Worm (Caenorhabditis elegans): ENCODE results near the gene ttll-5.

ttll-5 gene

DNA sequence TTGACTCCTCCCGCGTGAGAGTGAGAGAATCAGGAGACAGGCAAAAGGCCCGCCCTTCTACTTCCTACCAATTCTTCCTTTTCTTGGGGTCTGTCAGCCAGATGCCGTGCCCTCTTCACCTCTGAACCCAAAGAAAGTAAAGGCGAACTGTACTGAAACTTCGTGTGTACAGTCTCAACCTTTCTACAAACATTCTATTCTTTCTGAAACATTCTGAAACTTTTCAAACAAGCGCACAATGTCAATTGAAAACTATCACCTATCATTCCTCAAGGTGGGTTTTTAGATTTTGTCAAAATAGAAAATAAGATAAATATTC lies 23.6 kb downstream of the ttll-5 start:
- TF ChIP-seq unc-55 (GFP tag; optimal IDR thresholded peaks at IDR 0.05) (no peak), ama-1 (optimal IDR thresholded peaks at IDR 0.05) (peak; percentile 63)

DNA sequence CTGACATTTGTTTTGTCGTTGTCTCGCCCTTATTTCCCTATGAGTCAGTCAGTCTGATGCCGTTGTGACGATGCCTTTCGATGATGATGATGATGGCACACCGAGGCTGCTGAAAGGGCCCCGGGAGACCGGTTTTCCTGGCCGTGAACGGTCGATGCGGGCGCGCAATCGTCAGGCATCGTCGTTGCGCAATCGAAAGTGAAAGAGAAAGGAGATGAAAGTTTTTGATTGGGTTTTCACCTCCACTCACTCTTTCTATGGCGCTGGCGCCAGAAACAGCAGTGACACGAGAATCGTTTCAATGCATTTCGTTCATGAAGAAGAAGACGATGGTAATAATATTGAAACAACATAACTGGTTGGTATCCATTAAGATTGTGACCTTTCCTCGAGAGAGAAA lies 24.1 kb downstream of the ttll-5 start:
- TF ChIP-seq Y55F3AM.14 (GFP tag; optimal IDR thresholded peaks at IDR 0.05) (peak; percentile 61), unc-62 (GFP tag; optimal IDR thresholded peaks at IDR 0.05) (no peak), lin-11 (tag; optimal IDR thresholded peaks at IDR 0.05) (no peak), sma-9 (GFP tag; optimal IDR thresholded peaks at IDR 0.05) (peak; percentile 87), sma-9 (tag; optimal IDR thresholded peaks at IDR 0.05) (no peak), sem-4 (tag; optimal IDR thresholded peaks at IDR 0.05) (peak; percentile 80), egl-27 (tag; optimal IDR thresholded peaks at IDR 0.05) (peak; percentile 62), nhr-25 (tag; optimal IDR thresholded peaks at IDR 0.05) (peak; percentile 88), fos-1 (tag; optimal IDR thresholded peaks at IDR 0.05) (peak; percentile 33), ztf-4 (tag; optimal IDR thresholded peaks at IDR 0.05) (no peak), nhr-237 (tag; optimal IDR thresholded peaks at IDR 0.05) (no peak), blmp-1 (tag; optimal IDR thresholded peaks at IDR 0.05; ENCODE audit: insufficient read depth) (peak; percentile 100), elt-1 (tag; optimal IDR thresholded peaks at IDR 0.05) (no peak), nhr-21 (tag; optimal IDR thresholded peaks at IDR 0.05) (peak; percentile 46), nhr-129 (tag; optimal IDR thresholded peaks at IDR 0.05) (peak; percentile 67), sma-3 (GFP tag; optimal IDR thresholded peaks at IDR 0.05) (peak; percentile 72), nhr-6 (tag; optimal IDR thresholded peaks at IDR 0.05) (no peak)

DNA sequence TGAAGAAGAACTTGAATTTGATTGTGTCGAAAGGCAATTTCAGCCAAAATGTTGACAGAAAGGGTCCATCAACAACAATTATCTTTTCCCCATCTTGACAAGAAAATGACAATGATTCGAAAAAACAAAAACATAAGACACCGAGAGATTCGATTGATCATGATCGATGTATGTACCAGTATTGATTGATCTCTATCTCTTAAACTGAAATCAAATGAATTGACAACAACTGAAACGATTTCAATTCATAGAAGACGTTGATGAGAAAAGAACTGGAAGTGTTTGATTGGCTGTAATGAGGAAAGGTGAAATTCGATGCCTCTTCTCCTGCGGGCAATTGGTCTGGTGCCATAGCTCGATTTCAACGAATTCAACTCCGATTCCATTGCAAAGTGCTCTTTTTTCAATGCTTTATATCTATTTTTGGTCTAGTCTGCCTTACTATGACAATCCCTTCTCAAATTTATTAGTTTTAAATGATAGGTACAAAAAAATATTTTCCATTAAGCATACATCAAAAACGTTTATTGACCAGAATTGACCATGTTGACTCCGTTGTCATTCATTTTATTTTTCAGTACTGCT lies 24.6 kb downstream of the ttll-5 start:
- TF ChIP-seq sma-9 (GFP tag; optimal IDR thresholded peaks at IDR 0.05) (no peak), sma-9 (tag; optimal IDR thresholded peaks at IDR 0.05) (no peak), dmd-4 (tag; optimal IDR thresholded peaks at IDR 0.05) (no peak), ztf-1 (GFP tag; conservative IDR thresholded peaks at IDR 0.05) (no peak), gmeb-1 (tag; optimal IDR thresholded peaks at IDR 0.05) (no peak), crh-2 (tag; optimal IDR thresholded peaks at IDR 0.05) (no peak), nhr-25 (tag; optimal IDR thresholded peaks at IDR 0.05) (no peak), nhr-12 (tag; optimal IDR thresholded peaks at IDR 0.05) (no peak), alr-1 (tag; optimal IDR thresholded peaks at IDR 0.05) (no peak), C34F6.9 (tag; optimal IDR thresholded peaks at IDR 0.05) (no peak), unc-39 (tag; optimal IDR thresholded peaks at IDR 0.05) (no peak), F13H6.1 (tag; optimal IDR thresholded peaks at IDR 0.05) (no peak)

DNA sequence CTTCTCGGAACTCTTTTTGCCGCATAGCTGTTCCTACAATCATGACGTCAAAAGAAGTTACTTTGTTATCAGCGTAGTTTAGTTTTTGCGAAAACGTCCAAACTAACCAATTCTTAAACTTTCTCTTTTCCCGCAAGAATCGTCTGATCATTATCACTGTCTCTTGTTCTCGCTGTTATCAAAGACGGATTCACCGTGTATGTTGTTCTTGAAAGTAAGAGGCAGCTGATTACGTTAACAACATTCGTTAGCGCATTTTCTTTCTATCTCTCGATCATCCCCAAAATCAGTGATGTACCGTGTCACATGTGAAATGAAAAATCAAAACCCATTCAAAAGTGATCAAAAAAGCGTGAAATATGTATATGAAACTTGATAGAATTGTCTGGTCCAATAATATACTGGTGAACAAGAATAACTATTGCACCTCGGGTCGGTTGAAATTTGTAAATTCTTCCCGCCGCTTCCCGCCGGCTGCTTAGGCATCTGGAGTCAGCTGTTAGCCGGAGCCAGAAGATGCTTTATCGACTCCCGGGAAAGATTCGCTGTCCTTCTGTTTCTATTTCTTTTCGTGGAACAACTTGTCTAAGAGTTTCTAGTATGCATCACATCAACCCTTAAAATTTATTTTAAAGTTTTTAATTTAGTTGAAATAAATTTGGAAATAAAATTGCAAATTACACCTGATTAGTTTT lies 25.8 kb downstream of the ttll-5 start:
- TF ChIP-seq nhr-237 (tag; optimal IDR thresholded peaks at IDR 0.05), result no peak
- TF ChIP-seq aly-2 (tag; optimal IDR thresholded peaks at IDR 0.05), result no peak
- TF ChIP-seq mdl-1 (tag; optimal IDR thresholded peaks at IDR 0.05), result no peak
- TF ChIP-seq nhr-129 (tag; optimal IDR thresholded peaks at IDR 0.05), result peak; percentile 58
- no peak for TF ChIP-seq elt-3 (tag; optimal IDR thresholded peaks at IDR 0.05)
- TF ChIP-seq fos-1 (tag; optimal IDR thresholded peaks at IDR 0.05), result peak; percentile 93
- TF ChIP-seq mbf-1 (tag; optimal IDR thresholded peaks at IDR 0.05), result no peak
- TF ChIP-seq blmp-1 (tag; optimal IDR thresholded peaks at IDR 0.05; ENCODE audit: insufficient read depth), result peak; percentile 96
- no peak for TF ChIP-seq zag-1 (tag; optimal IDR thresholded peaks at IDR 0.05)
- peak; percentile 60 for TF ChIP-seq crh-2 (tag; optimal IDR thresholded peaks at IDR 0.05)
- TF ChIP-seq lin-39 (tag; optimal IDR thresholded peaks at IDR 0.05), result no peak
- no peak for TF ChIP-seq elt-1 (tag; optimal IDR thresholded peaks at IDR 0.05)
- TF ChIP-seq ceh-16 (tag; optimal IDR thresholded peaks at IDR 0.05), result no peak
- TF ChIP-seq sma-9 (GFP tag; optimal IDR thresholded peaks at IDR 0.05), result peak; percentile 87
- no peak for TF ChIP-seq sma-9 (tag; optimal IDR thresholded peaks at IDR 0.05)
- TF ChIP-seq nhr-25 (tag; optimal IDR thresholded peaks at IDR 0.05), result peak; percentile 50
- no peak for TF ChIP-seq alr-1 (tag; optimal IDR thresholded peaks at IDR 0.05)
- TF ChIP-seq ztf-11 (tag; optimal IDR thresholded peaks at IDR 0.05), result no peak
- no peak for TF ChIP-seq skn-1 (tag; optimal IDR thresholded peaks at IDR 0.05)
- peak in 1 of 2 experiments; percentile 29 for TF ChIP-seq lsy-2 (tag; optimal IDR thresholded peaks at IDR 0.05)
- TF ChIP-seq nhr-11 (tag; optimal IDR thresholded peaks at IDR 0.05), result no peak
- no peak for TF ChIP-seq nhr-12 (tag; optimal IDR thresholded peaks at IDR 0.05)
- no peak for TF ChIP-seq peb-1 (tag; optimal IDR thresholded peaks at IDR 0.05)
- TF ChIP-seq nhr-21 (tag; optimal IDR thresholded peaks at IDR 0.05), result peak; percentile 56
- no peak for TF ChIP-seq ztf-4 (tag; optimal IDR thresholded peaks at IDR 0.05)
- no peak for TF ChIP-seq ama-1 (optimal IDR thresholded peaks at IDR 0.05)
- peak; percentile 65 for TF ChIP-seq gmeb-1 (tag; optimal IDR thresholded peaks at IDR 0.05)
- TF ChIP-seq unc-62 (GFP tag; optimal IDR thresholded peaks at IDR 0.05), result no peak
- no peak for TF ChIP-seq dmd-4 (tag; optimal IDR thresholded peaks at IDR 0.05)
- peak; percentile 43 for TF ChIP-seq sma-3 (GFP tag; optimal IDR thresholded peaks at IDR 0.05)
- no peak for TF ChIP-seq sem-4 (tag; optimal IDR thresholded peaks at IDR 0.05)
- no peak for TF ChIP-seq R02D3.7 (tag; optimal IDR thresholded peaks at IDR 0.05)
- TF ChIP-seq mab-5 (tag; optimal IDR thresholded peaks at IDR 0.05), result no peak
- no peak for TF ChIP-seq ztf-1 (GFP tag; conservative IDR thresholded peaks at IDR 0.05)
- peak; percentile 7 for TF ChIP-seq F13H6.1 (tag; optimal IDR thresholded peaks at IDR 0.05)
- no peak for TF ChIP-seq unc-39 (tag; optimal IDR thresholded peaks at IDR 0.05)
- no peak for TF ChIP-seq unc-55 (GFP tag; optimal IDR thresholded peaks at IDR 0.05)
- no peak for TF ChIP-seq lin-11 (tag; optimal IDR thresholded peaks at IDR 0.05)
- TF ChIP-seq ceh-82 (tag; optimal IDR thresholded peaks at IDR 0.05), result no peak
- no peak for TF ChIP-seq snpc-4 (tag; optimal IDR thresholded peaks at IDR 0.05)

Measured in whole organism, L2 larva.